Fruit fly (Drosophila melanogaster): ENCODE results near the gene CG16972.

CG16972 gene

DNA sequence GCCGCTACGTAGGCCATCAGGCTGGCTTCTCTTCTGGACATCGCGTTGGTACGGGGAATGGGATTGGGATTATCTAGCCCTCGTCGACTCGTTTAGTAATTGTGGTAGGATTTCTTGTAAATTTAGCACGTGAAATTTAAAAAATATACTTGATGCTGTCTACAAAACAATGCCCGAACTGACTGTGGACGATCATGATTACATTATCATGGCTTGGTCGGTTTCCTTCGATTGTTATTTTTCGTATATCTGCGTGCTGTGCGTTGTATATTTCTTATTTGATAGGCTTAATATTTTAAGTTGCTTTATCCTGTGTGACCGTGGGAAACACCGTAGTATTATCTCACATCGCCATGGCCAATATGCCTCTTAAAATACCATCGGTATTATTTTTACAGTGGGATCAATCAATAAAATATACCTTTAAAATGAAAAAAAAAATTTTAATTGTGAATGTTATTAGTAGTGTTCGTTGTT, at the start of gene CG16972:
TSS of gene CG16972 (minus strand) at position 336 of the 477 bp plus-strand sequence.
- TF ChIP-seq CG8119 (GFP tag; IDR thresholded peaks at IDR 0.05) (0 out of 3 replicates have a peak, but pooled peaks have one; percentile 15), Eip75B (GFP tag; optimal IDR thresholded peaks at IDR 0.05) (no peak), CG1621 (tag; optimal IDR thresholded peaks at IDR 0.05) (peak; percentile 99)

dm6 chr2L:13251167-13251566, 48.1 kb upstream of the CG16972 start:
- TF ChIP-seq Sox14 (GFP tag; optimal IDR thresholded peaks at IDR 0.05) (peak; percentile 1), CG3919 (GFP tag; optimal IDR thresholded peaks at IDR 0.05) (no peak), CG4318 (GFP tag; optimal IDR thresholded peaks at IDR 0.05) (peak; percentile 15), achi (GFP tag; optimal IDR thresholded peaks at IDR 0.05) (peak; percentile 22), Eip93F (GFP tag; optimal IDR thresholded peaks at IDR 0.05) (no peak), CG6808 (GFP tag; optimal IDR thresholded peaks at IDR 0.05) (peak; percentile 31), ss (GFP tag; optimal IDR thresholded peaks at IDR 0.05) (peak in 1 of 2 experiments; percentile 7), Ets96B (tag; optimal IDR thresholded peaks at IDR 0.05) (no peak), CG3032 (tag; optimal IDR thresholded peaks at IDR 0.05) (peak; percentile 16), CG1621 (tag; optimal IDR thresholded peaks at IDR 0.05) (no peak), fkh (GFP tag; optimal IDR thresholded peaks at IDR 0.05) (no peak), Eip78C (GFP tag) (peak; percentile 74), CG15336 (GFP tag; IDR thresholded peaks at IDR 0.05) (0 out of 2 replicates have a peak, but pooled peaks have one; percentile 15), CG6792 (GFP tag; optimal IDR thresholded peaks at IDR 0.05) (no peak), Lpt (GFP tag; optimal IDR thresholded peaks at IDR 0.05) (peak; percentile 20), CG6276 (GFP tag; optimal IDR thresholded peaks at IDR 0.05) (peak; percentile 9), Hr4 (GFP tag; optimal IDR thresholded peaks at IDR 0.05) (peak; percentile 4), CG8119 (GFP tag; IDR thresholded peaks at IDR 0.05) (0 out of 3 replicates have a peak, but pooled peaks have one; percentile 24), CG32006 (GFP tag; optimal IDR thresholded peaks at IDR 0.05) (peak; percentile 46)

DNA sequence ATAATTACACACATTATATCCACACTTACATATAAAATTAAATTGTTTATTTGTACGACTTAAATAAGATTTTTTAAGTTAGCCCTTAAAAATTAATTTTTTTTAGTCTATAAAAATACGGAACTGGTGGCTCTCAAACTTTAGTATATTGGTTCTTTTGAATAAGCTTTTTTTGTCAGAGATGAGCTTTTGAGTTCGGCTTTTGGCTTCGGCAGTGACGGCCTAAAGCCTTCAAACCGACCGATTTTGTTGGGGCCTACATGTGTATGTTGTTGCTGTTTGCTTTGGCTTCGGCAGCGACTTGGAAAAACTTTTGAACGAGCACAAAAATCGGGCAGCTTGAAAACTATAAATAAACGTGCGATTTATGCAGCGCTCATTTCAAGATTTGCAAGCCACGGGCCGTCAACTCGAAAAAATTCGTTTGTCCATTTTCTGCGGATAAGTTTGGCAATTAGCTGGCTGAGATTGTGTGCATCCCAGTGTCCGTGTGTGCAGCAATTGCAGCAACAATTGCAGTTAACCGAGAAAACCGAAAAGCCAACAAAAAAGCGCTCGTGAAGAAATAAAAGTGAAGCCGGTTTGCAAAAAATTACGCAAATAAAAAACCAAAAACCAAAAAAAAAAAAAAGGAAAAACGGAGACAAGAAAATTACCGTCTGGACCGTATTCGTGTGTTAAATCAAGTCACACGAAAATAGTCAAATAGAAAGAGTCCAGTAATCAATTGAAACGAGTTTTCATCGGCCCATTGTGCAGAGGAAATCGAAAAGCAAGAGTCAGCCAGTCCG, 43.0 kb upstream of the CG16972 start, which contains the start of gene CG16820:
TSS of gene CG16820 (plus strand) at position 378 of the 791 bp plus-strand sequence.
- TF ChIP-seq CG16779 (tag; optimal IDR thresholded peaks at IDR 0.05) = no peak
- TF ChIP-seq acj6 (GFP tag; optimal IDR thresholded peaks at IDR 0.05) = no peak
- no peak for TF ChIP-seq Sox102F (GFP tag; optimal IDR thresholded peaks at IDR 0.05)
- no peak for TF ChIP-seq Hr4 (GFP tag; optimal IDR thresholded peaks at IDR 0.05)
- TF ChIP-seq dsx (GFP tag; optimal IDR thresholded peaks at IDR 0.05; ENCODE audit: poor library complexity, severe bottlenecking) = no peak
- no peak for TF ChIP-seq Ets21C (GFP tag; optimal IDR thresholded peaks at IDR 0.05)
- no peak for TF ChIP-seq esn (GFP tag; optimal IDR thresholded peaks at IDR 0.05)
- no peak for TF ChIP-seq CG11902 (GFP tag; optimal IDR thresholded peaks at IDR 0.05)
- no peak for TF ChIP-seq fd85E (GFP tag; optimal IDR thresholded peaks at IDR 0.05)
- no peak for TF ChIP-seq CG31627 (GFP tag; optimal IDR thresholded peaks at IDR 0.05)
- no peak for TF ChIP-seq CG32006 (GFP tag; optimal IDR thresholded peaks at IDR 0.05)
- TF ChIP-seq achi (GFP tag; optimal IDR thresholded peaks at IDR 0.05) = no peak
- TF ChIP-seq CG8319 (GFP tag; optimal IDR thresholded peaks at IDR 0.05) = no peak
- no peak for TF ChIP-seq CG4318 (GFP tag; optimal IDR thresholded peaks at IDR 0.05)
- no peak for TF ChIP-seq CG10631 (GFP tag; optimal IDR thresholded peaks at IDR 0.05)
- TF ChIP-seq Met (GFP tag; optimal IDR thresholded peaks at IDR 0.05) = no peak
- no peak for TF ChIP-seq Eip75B (GFP tag; optimal IDR thresholded peaks at IDR 0.05)
- no peak for TF ChIP-seq Hr39 (GFP tag; optimal IDR thresholded peaks at IDR 0.05)
- TF ChIP-seq CG1621 (tag; optimal IDR thresholded peaks at IDR 0.05) = no peak
- TF ChIP-seq CG11294 (GFP tag; IDR thresholded peaks at IDR 0.05) = no peak
- peak; percentile 75 for TF ChIP-seq CG6276 (GFP tag; optimal IDR thresholded peaks at IDR 0.05)
- TF ChIP-seq Sox14 (GFP tag; optimal IDR thresholded peaks at IDR 0.05) = no peak
- no peak for TF ChIP-seq Blimp-1 (GFP tag; optimal IDR thresholded peaks at IDR 0.05)
- TF ChIP-seq CG6808 (GFP tag; optimal IDR thresholded peaks at IDR 0.05) = no peak
- no peak for TF ChIP-seq vri (GFP tag; optimal IDR thresholded peaks at IDR 0.05)
- no peak for TF ChIP-seq lz (GFP tag; optimal IDR thresholded peaks at IDR 0.05)
- no peak for TF ChIP-seq fd59A (GFP tag; optimal IDR thresholded peaks at IDR 0.05)
- no peak for TF ChIP-seq CG10669 (GFP tag; optimal IDR thresholded peaks at IDR 0.05)
- peak; percentile 57 for TF ChIP-seq Lpt (GFP tag; optimal IDR thresholded peaks at IDR 0.05)
- no peak for TF ChIP-seq CG7368 (GFP tag; optimal IDR thresholded peaks at IDR 0.05)
- TF ChIP-seq cyc (GFP tag; optimal IDR thresholded peaks at IDR 0.05) = no peak
- no peak for TF ChIP-seq OdsH (GFP tag; optimal IDR thresholded peaks at IDR 0.05)
- peak; percentile 84 for TF ChIP-seq CG8119 (GFP tag; IDR thresholded peaks at IDR 0.05)
- no peak for TF ChIP-seq CG8632 (GFP tag; optimal IDR thresholded peaks at IDR 0.05)
- TF ChIP-seq net (GFP tag; optimal IDR thresholded peaks at IDR 0.05) = no peak
- TF ChIP-seq Eip78C (GFP tag) = peak; percentile 53
- TF ChIP-seq CG6792 (GFP tag; optimal IDR thresholded peaks at IDR 0.05) = no peak

All from whole organism, prepupa.